Worm (Caenorhabditis elegans) whole organism, L4/young adult: ENCODE data around the gene C01B10.6.

Experiments used
- W03F9.2 ChIP-seq: fragments of 150-350 bp; optimal IDR thresholded peaks from 2 replicates; lab custom pipeline; 2014; ENCODE audit warnings: missing biosample characterization, missing genetic modification characterization
- dao-5 ChIP-seq: sonication (generic microtip); optimal IDR thresholded peaks from 2 replicates; lab custom pipeline; 2016; ENCODE audit warnings: missing genotype, missing genetic modification characterization, moderate library complexity, missing compliant biosample characterization
- him-1 ChIP-seq: sonication (generic microtip); optimal IDR thresholded peaks from 2 replicates; lab custom pipeline; 2016; ENCODE audit warnings: missing genotype, missing genetic modification reagents, missing genetic modification characterization, missing compliant biosample characterization

DNA sequence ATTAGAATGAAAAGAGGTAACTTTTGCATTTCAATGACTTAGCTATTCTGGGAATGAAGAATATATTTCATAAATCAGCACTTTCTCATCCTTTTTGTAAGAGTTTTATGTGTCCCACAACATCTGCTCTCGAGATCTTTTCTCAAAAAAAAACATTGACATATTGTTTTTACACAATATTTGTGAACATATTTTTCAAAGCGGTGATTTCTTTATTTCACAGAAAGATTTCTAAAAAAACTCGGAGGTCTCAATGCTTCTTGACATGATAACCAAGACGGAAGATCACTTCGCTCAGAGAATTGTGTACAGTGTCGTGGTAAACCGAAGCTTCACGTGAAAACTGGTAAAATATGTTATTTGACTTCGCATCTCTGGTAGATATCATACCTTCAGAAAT is 44.1 kb upstream of the C01B10.6 start, which contains the start of gene F38A5.22:
- TF ChIP-seq W03F9.2 (tag; lab: Kevin White, UChicago), result no peak
- no peak for TF ChIP-seq dao-5 (tag; lab: Kevin White, UChicago)
- TF ChIP-seq him-1 (tag; lab: Kevin White, UChicago), result no peak
